Worm (Caenorhabditis elegans) whole organism, L1 larva: ENCODE measurements around the gene T08E11.1.

Experiments used
- ceh-88 ChIP-seq: fragments of 200-800 bp; sonication (Bioruptor generic); IDR thresholded peaks from 2 replicates; pipeline ENCODE4 v1.3.6; 2022; ENCODE audit warnings: missing genetic modification characterization, missing compliant biosample characterization
- ces-1 ChIP-seq: fragments of 150-350 bp; optimal IDR thresholded peaks from 2 replicates; lab custom pipeline; 2014; ENCODE audit warnings: missing biosample characterization, missing genetic modification reagents, missing genetic modification characterization
- efl-1 ChIP-seq, 4 experiments: fragments of 150-350 bp; optimal IDR thresholded peaks in 3 of 4; peaks in 1 of 4; 1 replicate in 1 of 4; 2 replicates in 3 of 4; lab custom pipeline; 2014; ENCODE audit warnings: missing biosample characterization in 2 of 4, missing genetic modification characterization in 2 of 4, missing genetic modification reagents in 2 of 4
- mef-2 ChIP-seq: fragments of 150-350 bp; optimal IDR thresholded peaks from 2 replicates; lab custom pipeline; 2014; ENCODE audit warnings: missing biosample characterization, missing genetic modification characterization
- nhr-12 ChIP-seq: sonication (generic microtip); optimal IDR thresholded peaks from 2 replicates; lab custom pipeline; 2017; ENCODE audit warnings: missing biosample characterization, missing genetic modification characterization
- nhr-90 ChIP-seq: sonication (generic microtip); optimal IDR thresholded peaks from 2 replicates; lab custom pipeline; 2016; ENCODE audit warnings: mild to moderate bottlenecking, missing genetic modification characterization, missing compliant biosample characterization; ENCODE audit not compliant: poor library complexity

- no peak for TF ChIP-seq mef-2
- no peak for TF ChIP-seq nhr-12
- no peak for TF ChIP-seq nhr-90 (tag; lab: Kevin White, UChicago)
- TF ChIP-seq ceh-88: no peak
- no peak for TF ChIP-seq ces-1 (GFP tag; lab: Kevin White, UChicago)
- no peak for TF ChIP-seq efl-1 (optimal IDR thresholded peaks at IDR 0.05; lab: Kevin White, UChicago)
- no peak for TF ChIP-seq efl-1 (GFP tag; optimal IDR thresholded peaks at IDR 0.05 in 1 of 2; lab: Kevin White, UChicago)
Observed at ce11 chrII:1852503-1852902, 16.2 kb downstream of the T08E11.1 start, which contains the start of gene C52E2.2.
